Worm (Caenorhabditis elegans) whole organism, L1 larva: ENCODE results near the gene W03F8.4.

Experiments
- C04F5.9 ChIP-seq: sonication (generic microtip); optimal IDR thresholded peaks from 2 replicates; lab custom pipeline; 2016; ENCODE audit warnings: missing genetic modification characterization, missing compliant biosample characterization
- C16A3.4 ChIP-seq: fragments of 150-350 bp; optimal IDR thresholded peaks from 2 replicates; lab custom pipeline; 2014; ENCODE audit warnings: missing biosample characterization, missing genetic modification characterization
- aha-1 ChIP-seq: fragments of 150-350 bp; optimal IDR thresholded peaks from 2 replicates; lab custom pipeline; 2014; ENCODE audit warnings: missing biosample characterization, missing genetic modification characterization
- blmp-1 ChIP-seq: fragments of 150-350 bp; optimal IDR thresholded peaks from 2 replicates; lab custom pipeline; 2014; ENCODE audit warnings: missing biosample characterization, missing genetic modification characterization
- ceh-63 ChIP-seq: fragments of 200-800 bp; sonication (Bioruptor generic); optimal IDR thresholded peaks from 2 replicates; lab custom pipeline; 2018; ENCODE audit warnings: mild to moderate bottlenecking, missing genetic modification characterization, missing compliant biosample characterization
- ceh-82 ChIP-seq, 3 experiments: fragments of 150-350 bp in 1 of 3; sonication (generic microtip) in 2 of 3; optimal IDR thresholded peaks; 2 replicates each; lab custom pipeline; 2014 to 2017; ENCODE audit warnings: missing biosample characterization in 3 of 3, missing genetic modification characterization in 3 of 3
- dpl-1 ChIP-seq, 3 experiments: fragments of 150-350 bp in 2 of 3; sonication (generic microtip) in 1 of 3; optimal IDR thresholded peaks; 2 replicates each; lab custom pipeline; 2014 to 2017; ENCODE audit warnings: missing biosample characterization in 3 of 3, missing genetic modification characterization in 3 of 3, missing genetic modification reagents in 3 of 3
- dsc-1 ChIP-seq: sonication (generic microtip); optimal IDR thresholded peaks from 2 replicates; lab custom pipeline; 2016; ENCODE audit warnings: mild to moderate bottlenecking, missing genetic modification characterization, missing compliant biosample characterization
- efl-3 ChIP-seq: fragments of 200-800 bp; sonication (Bioruptor generic); optimal IDR thresholded peaks from 2 replicates; lab custom pipeline; 2018; ENCODE audit warnings: mild to moderate bottlenecking, missing genetic modification characterization, missing compliant biosample characterization
- egl-27 ChIP-seq, 2 experiments: fragments of 150-350 bp in 1 of 2; sonication (generic microtip); optimal IDR thresholded peaks; 3 replicates each; lab custom pipeline; 2017 to 2018; ENCODE audit warnings: missing biosample characterization in 2 of 2, missing genetic modification characterization in 2 of 2, missing genetic modification reagents in 2 of 2
- elt-2 ChIP-seq: sonication (generic microtip); optimal IDR thresholded peaks from 2 replicates; lab custom pipeline; 2016; ENCODE audit warnings: missing genetic modification characterization, mild to moderate bottlenecking, inconsistent platforms, missing compliant biosample characterization, missing genetic modification reagents
- elt-3 ChIP-seq, 6 experiments: fragments of 150-350 bp in 1 of 6; sonication (generic microtip); optimal IDR thresholded peaks; 2 replicates each; lab custom pipeline; 2017 to 2018; ENCODE audit warnings: missing biosample characterization in 6 of 6, missing genetic modification characterization in 6 of 6, inconsistent platforms in 1 of 6
- fkh-10 ChIP-seq: sonication (generic microtip); optimal IDR thresholded peaks from 2 replicates; lab custom pipeline; 2017; ENCODE audit warnings: missing biosample characterization, missing genetic modification reagents, missing genetic modification characterization
- fkh-4 ChIP-seq: sonication (generic microtip); optimal IDR thresholded peaks from 2 replicates; lab custom pipeline; 2016; ENCODE audit warnings: missing compliant biosample characterization, missing genetic modification characterization, borderline replicate concordance
- irx-1 ChIP-seq: sonication (generic microtip); optimal IDR thresholded peaks from 2 replicates; lab custom pipeline; 2016; ENCODE audit warnings: missing genetic modification characterization, missing compliant biosample characterization
- jun-1 ChIP-seq: fragments of 150-350 bp; optimal IDR thresholded peaks from 2 replicates; lab custom pipeline; 2014; ENCODE audit warnings: missing biosample characterization, missing genetic modification reagents, missing genetic modification characterization
- lin-13 ChIP-seq: fragments of 150-350 bp; optimal IDR thresholded peaks from 2 replicates; lab custom pipeline; 2014; ENCODE audit warnings: missing biosample characterization, missing genetic modification reagents, missing genetic modification characterization
- lin-14 ChIP-seq: fragments of 200-800 bp; sonication (Bioruptor generic); optimal IDR thresholded peaks from 2 replicates; lab custom pipeline; 2018; ENCODE audit warnings: mild to moderate bottlenecking, missing genetic modification characterization, moderate library complexity, missing compliant biosample characterization
- lir-3 ChIP-seq: sonication (generic microtip); optimal IDR thresholded peaks from 2 replicates; lab custom pipeline; 2016; ENCODE audit warnings: mild to moderate bottlenecking, missing genetic modification characterization, moderate library complexity, missing compliant biosample characterization; ENCODE audit not compliant: poor library complexity
- lsy-2 ChIP-seq, 2 experiments: fragments of 150-350 bp; optimal IDR thresholded peaks; 2 replicates each; lab custom pipeline; 2014; ENCODE audit warnings: missing biosample characterization in 2 of 2, missing genetic modification characterization in 2 of 2
- mab-9 ChIP-seq: fragments of 200-800 bp; sonication (Bioruptor generic); IDR thresholded peaks from 2 replicates; pipeline ENCODE4 v1.3.6; 2022; ENCODE audit warnings: missing genetic modification reagents, missing genetic modification characterization, missing compliant biosample characterization
- mdl-1 ChIP-seq, 2 experiments: fragments of 150-350 bp; optimal IDR thresholded peaks; 2 replicates each; lab custom pipeline; 2014 to 2017; ENCODE audit warnings: missing biosample characterization in 2 of 2, missing genetic modification characterization in 2 of 2, inconsistent platforms in 1 of 2
- nhr-12 ChIP-seq: sonication (generic microtip); optimal IDR thresholded peaks from 2 replicates; lab custom pipeline; 2017; ENCODE audit warnings: missing biosample characterization, missing genetic modification characterization
- nhr-237 ChIP-seq: fragments of 150-350 bp; optimal IDR thresholded peaks from 2 replicates; lab custom pipeline; 2014; ENCODE audit warnings: missing biosample characterization, missing genetic modification characterization
- nhr-28 ChIP-seq: fragments of 150-350 bp; optimal IDR thresholded peaks from 2 replicates; lab custom pipeline; 2014; ENCODE audit warnings: missing biosample characterization, missing genetic modification characterization
- nhr-47 ChIP-seq: sonication (generic microtip); optimal IDR thresholded peaks from 2 replicates; lab custom pipeline; 2016; ENCODE audit warnings: mild to moderate bottlenecking, missing genetic modification characterization, moderate library complexity, missing compliant biosample characterization
- nhr-71 ChIP-seq: sonication (generic microtip); optimal IDR thresholded peaks from 2 replicates; lab custom pipeline; 2016; ENCODE audit warnings: mild to moderate bottlenecking, missing genetic modification characterization, moderate library complexity, missing compliant biosample characterization
- nhr-76 ChIP-seq: sonication (generic microtip); optimal IDR thresholded peaks from 2 replicates; lab custom pipeline; 2017; ENCODE audit warnings: missing biosample characterization, missing genetic modification characterization
- nhr-84 ChIP-seq: sonication (generic microtip); optimal IDR thresholded peaks from 2 replicates; lab custom pipeline; 2017; ENCODE audit warnings: missing biosample characterization, missing genetic modification characterization
- nhr-85 ChIP-seq: sonication (generic microtip); peaks from one replicate; lab custom pipeline; 2016; ENCODE audit warnings: missing genetic modification characterization, inconsistent platforms, missing compliant biosample characterization
- nhr-90 ChIP-seq: sonication (generic microtip); optimal IDR thresholded peaks from 2 replicates; lab custom pipeline; 2016; ENCODE audit warnings: mild to moderate bottlenecking, missing genetic modification characterization, missing compliant biosample characterization; ENCODE audit not compliant: poor library complexity
- pax-3 ChIP-seq: fragments of 200-800 bp; sonication (Bioruptor generic); optimal IDR thresholded peaks from 2 replicates; lab custom pipeline; 2018; ENCODE audit warnings: mild to moderate bottlenecking, missing genetic modification characterization, moderate library complexity, missing compliant biosample characterization
- skn-1 ChIP-seq: fragments of 150-350 bp; optimal IDR thresholded peaks from 2 replicates; lab custom pipeline; 2014; ENCODE audit warnings: missing biosample characterization, missing genetic modification characterization
- snu-23 ChIP-seq: sonication (generic microtip); optimal IDR thresholded peaks from 2 replicates; lab custom pipeline; 2016; ENCODE audit warnings: missing genetic modification characterization, missing compliant biosample characterization
- swsn-7 ChIP-seq: sonication (generic microtip); optimal IDR thresholded peaks from 2 replicates; lab custom pipeline; 2016; ENCODE audit warnings: missing genetic modification characterization, missing compliant biosample characterization
- tbx-2 ChIP-seq: sonication (generic microtip); optimal IDR thresholded peaks from 2 replicates; lab custom pipeline; 2016; ENCODE audit warnings: missing genetic modification characterization, missing compliant biosample characterization
- unc-130 ChIP-seq: fragments of 150-350 bp; optimal IDR thresholded peaks from 2 replicates; lab custom pipeline; 2017; ENCODE audit warnings: missing biosample characterization, missing genetic modification characterization, inconsistent platforms
- unc-62 ChIP-seq: fragments of 150-350 bp; optimal IDR thresholded peaks from 2 replicates; lab custom pipeline; 2014; ENCODE audit warnings: missing biosample characterization, missing genetic modification reagents, missing genetic modification characterization
- unc-86 ChIP-seq: sonication (generic microtip); optimal IDR thresholded peaks from 2 replicates; lab custom pipeline; 2016; ENCODE audit warnings: missing genetic modification characterization, missing compliant biosample characterization
- unc-98 ChIP-seq: fragments of 200-800 bp; sonication (Bioruptor generic); IDR thresholded peaks from 2 replicates; pipeline ENCODE4 v1.3.6; 2022; ENCODE audit warnings: missing genetic modification characterization, missing compliant biosample characterization
- vab-15 ChIP-seq: sonication (generic microtip); optimal IDR thresholded peaks from 2 replicates; lab custom pipeline; 2017; ENCODE audit warnings: missing genotype, mild to moderate bottlenecking, missing genetic modification characterization, missing compliant biosample characterization
- zag-1 ChIP-seq: fragments of 150-350 bp; optimal IDR thresholded peaks from 2 replicates; lab custom pipeline; 2014; ENCODE audit warnings: missing biosample characterization, missing genetic modification characterization
- ztf-11 ChIP-seq, 2 experiments: sonication (generic microtip); optimal IDR thresholded peaks; 2 replicates each; lab custom pipeline; 2016 to 2017; ENCODE audit warnings: missing genetic modification characterization in 2 of 2, missing biosample characterization in 1 of 2, missing compliant biosample characterization in 1 of 2

W03F8.4 gene

ce11 chrIV:5139972-5140371 is 44.0 kb upstream of the W03F8.4 start:
- no peak for TF ChIP-seq elt-2 (tag; lab: Kevin White, UChicago)
- TF ChIP-seq dpl-1 (GFP tag; optimal IDR thresholded peaks at IDR 0.05; lab: Kevin White, UChicago), result no peak
- no peak for TF ChIP-seq irx-1 (tag; lab: Kevin White, UChicago)
- peak; percentile 35 for TF ChIP-seq blmp-1 (tag; lab: Kevin White, UChicago)
- TF ChIP-seq egl-27 (tag; optimal IDR thresholded peaks at IDR 0.05; lab: Kevin White, UChicago), result no peak
- no peak for TF ChIP-seq lin-13
- TF ChIP-seq nhr-90 (tag; lab: Kevin White, UChicago), result no peak
- TF ChIP-seq snu-23 (GFP tag; lab: Kevin White, UChicago), result peak; percentile 12
- no peak for TF ChIP-seq unc-86 (tag; lab: Kevin White, UChicago)
- no peak for TF ChIP-seq efl-3
- peak; percentile 24 for TF ChIP-seq nhr-47 (tag; lab: Kevin White, UChicago)
- no peak for TF ChIP-seq pax-3 (tag; lab: Kevin White, UChicago)
- peak in 3 of 6 experiments; percentile 37 to 73 (median 53) for TF ChIP-seq elt-3 (tag; optimal IDR thresholded peaks at IDR 0.05; lab: Kevin White, UChicago)
- TF ChIP-seq nhr-12 (tag; lab: Kevin White, UChicago), result no peak
- no peak for TF ChIP-seq mab-9
- TF ChIP-seq aha-1 (tag; lab: Kevin White, UChicago), result no peak
- peak; percentile 60 for TF ChIP-seq lin-14 (GFP tag; lab: Kevin White, UChicago)
- peak; percentile 86 for TF ChIP-seq nhr-85 (tag; lab: Kevin White, UChicago)
- TF ChIP-seq vab-15 (tag; lab: Kevin White, UChicago), result no peak

- TF ChIP-seq C04F5.9 (tag; lab: Kevin White, UChicago), result no peak
- no peak for TF ChIP-seq unc-130 (tag; lab: Kevin White, UChicago)
- TF ChIP-seq skn-1 (tag; lab: Kevin White, UChicago), result no peak
- TF ChIP-seq zag-1 (tag; lab: Kevin White, UChicago), result no peak
- no peak for TF ChIP-seq nhr-84 (tag; lab: Kevin White, UChicago)
- no peak for TF ChIP-seq lir-3 (tag; lab: Kevin White, UChicago)
- TF ChIP-seq unc-98 (GFP tag; lab: Robert Waterston, UW), result no peak
- no peak for TF ChIP-seq irx-1 (tag; lab: Kevin White, UChicago)
- TF ChIP-seq unc-62, result no peak
- no peak for TF ChIP-seq egl-27 (tag; optimal IDR thresholded peaks at IDR 0.05; lab: Kevin White, UChicago)
- TF ChIP-seq lsy-2 (tag; optimal IDR thresholded peaks at IDR 0.05; lab: Kevin White, UChicago), result no peak
Observed at ce11 chrIV:5149793-5150192, 34.1 kb upstream of the W03F8.4 start, which contains the start of gene C24D10.5. Gene C24D10.5 (plus strand): TSS chrIV:5150093.

DNA sequence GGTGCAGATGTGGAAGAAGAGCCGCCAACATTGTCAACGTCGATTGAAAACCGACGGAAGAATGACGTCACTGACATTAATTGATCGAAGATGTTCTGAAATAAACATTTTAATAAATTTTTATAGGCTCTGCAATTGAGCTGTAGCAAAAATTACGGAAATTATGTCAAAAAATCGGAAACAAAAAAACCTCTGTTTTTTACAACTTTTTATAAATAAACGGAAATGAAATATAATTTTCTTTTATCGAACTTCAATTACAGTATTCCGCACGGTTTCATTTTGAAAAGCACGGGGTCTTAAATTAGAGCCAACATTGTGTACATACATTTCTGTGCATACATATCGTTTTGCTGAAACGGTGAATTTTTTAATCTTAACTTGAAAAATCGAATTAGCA is 31.5 kb upstream of the W03F8.4 start, which contains the start of gene soc-2:
Gene soc-2, minus strand, starts transcription at position 101 of the 400 bp plus-strand sequence.
- no peak for TF ChIP-seq elt-3 (tag; optimal IDR thresholded peaks at IDR 0.05; lab: Kevin White, UChicago)
- no peak for TF ChIP-seq swsn-7
- TF ChIP-seq tbx-2 (tag; lab: Kevin White, UChicago), result no peak
- TF ChIP-seq dsc-1 (tag; lab: Kevin White, UChicago), result peak; percentile 0
- TF ChIP-seq ztf-11 (tag; optimal IDR thresholded peaks at IDR 0.05; lab: Kevin White, UChicago), result no peak
- no peak for TF ChIP-seq nhr-84 (tag; lab: Kevin White, UChicago)

- TF ChIP-seq mab-9 (no peak), C04F5.9 (tag; lab: Kevin White, UChicago) (no peak), ceh-63 (GFP tag; lab: Kevin White, UChicago) (no peak), nhr-76 (tag; lab: Kevin White, UChicago) (no peak), nhr-28 (tag; lab: Kevin White, UChicago) (no peak), nhr-237 (no peak), nhr-84 (tag; lab: Kevin White, UChicago) (no peak), pax-3 (tag; lab: Kevin White, UChicago) (no peak), blmp-1 (tag; lab: Kevin White, UChicago) (no peak), fkh-10 (no peak), jun-1 (no peak), C16A3.4 (tag; lab: Kevin White, UChicago) (no peak), skn-1 (tag; lab: Kevin White, UChicago) (no peak), nhr-71 (no peak), lin-14 (GFP tag; lab: Kevin White, UChicago) (no peak), ceh-82 (tag; optimal IDR thresholded peaks at IDR 0.05; lab: Kevin White, UChicago) (no peak), mdl-1 (tag; optimal IDR thresholded peaks at IDR 0.05; lab: Kevin White, UChicago) (no peak), lsy-2 (tag; optimal IDR thresholded peaks at IDR 0.05; lab: Kevin White, UChicago) (no peak), fkh-4 (tag; lab: Kevin White, UChicago) (no peak)
- TF ChIP-seq, all 84 proteins: peak for 0
Observed at ce11 chrIV:5157226-5157625, 26.7 kb upstream of the W03F8.4 start, which contains the start of gene C24D10.49. Gene C24D10.49 (minus strand): TSS chrIV:5157326.
